Fruit fly (Drosophila melanogaster): ENCODE measurements around the gene Acbp4.

The Acbp4 gene

DNA sequence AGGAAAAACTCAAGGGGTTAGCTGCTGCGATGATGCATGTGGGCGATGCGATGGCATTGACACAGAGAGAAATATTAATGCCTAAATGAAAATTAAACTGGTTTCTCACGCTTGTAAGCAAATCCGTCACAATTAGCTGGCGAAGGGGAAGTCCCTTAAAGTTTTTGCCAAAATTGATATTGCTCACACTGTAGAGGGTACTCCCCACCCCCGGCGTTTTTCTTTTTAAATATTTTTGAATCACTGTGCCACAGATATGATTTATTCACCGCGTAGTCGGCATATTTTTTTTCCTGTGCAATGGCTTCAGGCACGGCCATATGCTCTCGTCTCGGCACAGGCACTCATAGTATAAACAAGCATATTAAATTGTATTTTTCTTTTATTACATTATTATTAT lies 40.7 kb downstream of the Acbp4 start (continued):
- TF ChIP-seq Hr51 (GFP tag; optimal IDR thresholded peaks at IDR 0.05) (peak in 1 of 2 experiments; percentile 21), CG11504 (tag; optimal IDR thresholded peaks at IDR 0.05) (peak; percentile 39), CG32532 (GFP tag; IDR thresholded peaks at IDR 0.05) (0 out of 2 replicates have a peak, but pooled peaks have one; percentile 6), MESR4 (GFP tag; optimal IDR thresholded peaks at IDR 0.05) (no peak), fd96Cb (tag; optimal IDR thresholded peaks at IDR 0.05) (peak; percentile 20), Ptx1 (GFP tag; IDR thresholded peaks at IDR 0.05) (peak; percentile 62)

DNA sequence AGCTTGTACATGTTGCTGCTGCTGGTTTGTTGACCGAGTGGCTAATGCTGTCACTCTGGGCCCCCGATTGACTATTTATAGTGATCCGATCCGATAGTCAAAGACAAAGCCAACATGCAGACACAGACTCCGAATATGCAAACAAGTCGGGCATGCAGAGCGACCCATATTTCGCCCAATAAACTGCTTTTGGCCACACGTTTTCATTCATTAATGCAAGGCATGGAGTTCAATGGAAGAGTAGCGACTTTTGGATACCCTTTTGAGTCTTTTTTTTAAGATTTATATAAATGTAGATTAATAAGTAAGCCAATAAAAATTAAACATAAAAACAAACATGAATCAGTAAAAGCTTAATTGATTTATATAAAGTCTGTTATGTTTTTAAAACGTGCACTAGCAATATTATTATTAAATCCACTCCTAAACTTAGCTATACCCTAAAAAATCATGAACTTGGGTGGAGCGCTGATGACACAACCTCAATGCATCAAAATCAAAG lies 41.5 kb downstream of the Acbp4 start, which contains the start of gene Cpr65Ea:
Cpr65Ea (minus strand) TSS at position 51 of the 502 bp plus-strand sequence.
- peak; percentile 68 for TF ChIP-seq CG11504 (tag; optimal IDR thresholded peaks at IDR 0.05)
- peak; percentile 43 for TF ChIP-seq sens (GFP tag)
- peak; percentile 56 for TF ChIP-seq Sox102F (GFP tag; optimal IDR thresholded peaks at IDR 0.05)
- peak; percentile 20; the same call in 1 of the 2 replicates for TF ChIP-seq E2f1 (GFP tag; IDR thresholded peaks at IDR 0.05)
- TF ChIP-seq CG2202 (tag; optimal IDR thresholded peaks at IDR 0.05): no peak
- TF ChIP-seq gt (GFP tag; IDR thresholded peaks at IDR 0.05): no peak
- peak; percentile 16 for TF ChIP-seq phol (tag; optimal IDR thresholded peaks at IDR 0.05)
- no peak for TF ChIP-seq dmrt11E (tag; optimal IDR thresholded peaks at IDR 0.05)
- TF ChIP-seq hkb (optimal IDR thresholded peaks at IDR 0.05): no peak
- TF ChIP-seq hkb (GFP tag; IDR thresholded peaks at IDR 0.05): peak; percentile 21; the same call in 1 of the 2 replicates
- peak; percentile 11 for TF ChIP-seq nmo (GFP tag; optimal IDR thresholded peaks at IDR 0.05)
- TF ChIP-seq CG17328 (GFP tag; IDR thresholded peaks at IDR 0.05): no peak
- TF ChIP-seq CG8924 (tag; optimal IDR thresholded peaks at IDR 0.05): peak; percentile 11
- TF ChIP-seq tap (tag; optimal IDR thresholded peaks at IDR 0.05): peak; percentile 33
- no peak for TF ChIP-seq CG4424 (GFP tag; optimal IDR thresholded peaks at IDR 0.05)
- no peak for TF ChIP-seq CG13624 (GFP tag; optimal IDR thresholded peaks at IDR 0.05)
- no peak for TF ChIP-seq ro (GFP tag; IDR thresholded peaks at IDR 0.05)
- no peak for TF ChIP-seq CG6272 (GFP tag; IDR thresholded peaks at IDR 0.05)
- 0 out of 2 replicates have a peak, but pooled peaks have one; percentile 12 for TF ChIP-seq Ada2b (GFP tag; IDR thresholded peaks at IDR 0.05)
- peak in 1 of 2 experiments; percentile 11 for TF ChIP-seq Eip74EF (GFP tag; optimal IDR thresholded peaks at IDR 0.05)
- peak; percentile 30 for TF ChIP-seq Sox100B (GFP tag; optimal IDR thresholded peaks at IDR 0.05)
- TF ChIP-seq CG2678 (tag; optimal IDR thresholded peaks at IDR 0.05): peak; percentile 52
- TF ChIP-seq CG8765 (GFP tag; IDR thresholded peaks at IDR 0.05): no peak
- TF ChIP-seq CG11560 (tag; IDR thresholded peaks at IDR 0.05): no peak
- TF ChIP-seq D19A (tag; optimal IDR thresholded peaks at IDR 0.05): peak; percentile 42
- no peak for TF ChIP-seq CG30431 (GFP tag; optimal IDR thresholded peaks at IDR 0.05)
- peak; percentile 32; the same call in 1 of the 2 replicates for TF ChIP-seq stc (GFP tag; IDR thresholded peaks at IDR 0.05)
- no peak for TF ChIP-seq CG14050 (GFP tag; IDR thresholded peaks at IDR 0.05)
- peak; percentile 24 for TF ChIP-seq Asciz (GFP tag; optimal IDR thresholded peaks at IDR 0.05)
- TF ChIP-seq zf30C (GFP tag; optimal IDR thresholded peaks at IDR 0.05): no peak
- TF ChIP-seq HLH54F (GFP tag; optimal IDR thresholded peaks at IDR 0.05): no peak
- TF ChIP-seq CG13424 (tag; optimal IDR thresholded peaks at IDR 0.05): peak; percentile 47
- TF ChIP-seq CG10366 (GFP tag; IDR thresholded peaks at IDR 0.05): no peak
- peak; percentile 49 for TF ChIP-seq Ptx1 (GFP tag; IDR thresholded peaks at IDR 0.05)
- TF ChIP-seq CG18262 (tag; optimal IDR thresholded peaks at IDR 0.05): peak; percentile 5
- TF ChIP-seq CG2712 (tag; optimal IDR thresholded peaks at IDR 0.05): peak; percentile 25
- TF ChIP-seq grau (tag; optimal IDR thresholded peaks at IDR 0.05): peak; percentile 17
- TF ChIP-seq CG7839 (tag; optimal IDR thresholded peaks at IDR 0.05): peak; percentile 41
- no peak for TF ChIP-seq Awh (GFP tag; IDR thresholded peaks at IDR 0.05)
- TF ChIP-seq tna (GFP tag; IDR thresholded peaks at IDR 0.05; ENCODE audit: partially characterized antibody): no peak
- TF ChIP-seq caup (GFP tag; optimal IDR thresholded peaks at IDR 0.05; ENCODE audit: severe bottlenecking): no peak
- TF ChIP-seq Hr51 (GFP tag; optimal IDR thresholded peaks at IDR 0.05): peak in 1 of 2 experiments; percentile 76
- 0 out of 3 replicates have a peak, but pooled peaks have one; percentile 19 for TF ChIP-seq so (GFP tag; IDR thresholded peaks at IDR 0.05)
- TF ChIP-seq wor (GFP tag; IDR thresholded peaks at IDR 0.05): no peak
- TF ChIP-seq CG33557 (GFP tag; optimal IDR thresholded peaks at IDR 0.05): no peak

All from whole organism, embryonic.